Worm (Caenorhabditis elegans) whole organism, mixed stage, embryonic: ENCODE data around the gene kynu-1.

Experiments
- M03D4.4 ChIP-seq: sonication (generic microtip); optimal IDR thresholded peaks from 2 replicates; lab custom pipeline; 2017; ENCODE audit warnings: mild to moderate bottlenecking, missing genetic modification characterization, missing compliant biosample characterization
- bed-3 ChIP-seq: fragments of 200-800 bp; sonication (Bioruptor generic); optimal IDR thresholded peaks from 3 replicates; lab custom pipeline; 2018; ENCODE audit warnings: mild to moderate bottlenecking, missing genetic modification characterization, moderate library complexity, missing compliant biosample characterization
- blmp-1 ChIP-seq: fragments of 150-350 bp; optimal IDR thresholded peaks from 2 replicates; lab custom pipeline; 2014; ENCODE audit warnings: missing biosample characterization, missing genetic modification characterization
- ceh-39 ChIP-seq: fragments of 150-350 bp; optimal IDR thresholded peaks from 2 replicates; lab custom pipeline; 2014; ENCODE audit warnings: missing biosample characterization, missing genetic modification characterization
- ceh-43 ChIP-seq: fragments of 200-800 bp; sonication (Bioruptor generic); optimal IDR thresholded peaks from 2 replicates; lab custom pipeline; 2018; ENCODE audit warnings: mild to moderate bottlenecking, missing genetic modification characterization, moderate library complexity, missing compliant biosample characterization
- ceh-83 ChIP-seq: fragments of 200-800 bp; sonication (Bioruptor generic); optimal IDR thresholded peaks from 2 replicates; lab custom pipeline; 2018; ENCODE audit warnings: mild to moderate bottlenecking, missing genetic modification characterization, missing compliant biosample characterization
- ces-1 ChIP-seq: fragments of 150-350 bp; optimal IDR thresholded peaks from 2 replicates; lab custom pipeline; 2014; ENCODE audit warnings: missing biosample characterization, missing genetic modification reagents, missing genetic modification characterization
- cnd-1 ChIP-seq: fragments of 200-800 bp; sonication (Bioruptor generic); optimal IDR thresholded peaks from 2 replicates; lab custom pipeline; 2018; ENCODE audit warnings: mild to moderate bottlenecking, missing genetic modification characterization, missing compliant biosample characterization
- drap-1 ChIP-seq: fragments of 200-800 bp; sonication (Bioruptor generic); optimal IDR thresholded peaks from 3 replicates; lab custom pipeline; 2018; ENCODE audit warnings: mild to moderate bottlenecking, missing genetic modification characterization, missing compliant biosample characterization
- elt-1 ChIP-seq: sonication (generic microtip); optimal IDR thresholded peaks from 2 replicates; lab custom pipeline; 2017; ENCODE audit warnings: missing genetic modification characterization, mild to moderate bottlenecking, missing compliant biosample characterization, antibody characterized with exemption, moderate library complexity, borderline replicate concordance; ENCODE audit not compliant: insufficient read depth
- elt-3 ChIP-seq: fragments of 150-350 bp; optimal IDR thresholded peaks from 2 replicates; lab custom pipeline; 2014; ENCODE audit warnings: missing biosample characterization, missing genetic modification characterization
- flh-1 ChIP-seq: fragments of 200-800 bp; sonication (Bioruptor generic); optimal IDR thresholded peaks from 2 replicates; lab custom pipeline; 2018; ENCODE audit warnings: mild to moderate bottlenecking, missing genetic modification characterization, moderate library complexity, missing compliant biosample characterization
- ham-2 ChIP-seq: fragments of 200-800 bp; sonication (Bioruptor generic); optimal IDR thresholded peaks from 2 replicates; lab custom pipeline; 2018; ENCODE audit warnings: mild to moderate bottlenecking, missing genetic modification characterization, missing compliant biosample characterization
- hlh-1 ChIP-seq: fragments of 150-350 bp; optimal IDR thresholded peaks from 2 replicates; lab custom pipeline; 2014; ENCODE audit warnings: missing biosample characterization, missing genetic modification reagents, missing genetic modification characterization
- lin-13 ChIP-seq: fragments of 150-350 bp; optimal IDR thresholded peaks from 2 replicates; lab custom pipeline; 2014; ENCODE audit warnings: missing biosample characterization, missing genetic modification characterization
- lin-32 ChIP-seq: fragments of 200-800 bp; sonication (Bioruptor generic); optimal IDR thresholded peaks from 2 replicates; lab custom pipeline; 2018; ENCODE audit warnings: mild to moderate bottlenecking, missing genetic modification characterization, missing compliant biosample characterization
- lsy-2 ChIP-seq: fragments of 150-350 bp; optimal IDR thresholded peaks from 2 replicates; lab custom pipeline; 2014; ENCODE audit warnings: missing biosample characterization, missing genetic modification characterization
- mab-5 ChIP-seq: fragments of 150-350 bp; optimal IDR thresholded peaks from 2 replicates; lab custom pipeline; 2014; ENCODE audit warnings: missing biosample characterization, missing genetic modification characterization
- mep-1 ChIP-seq: fragments of 150-350 bp; optimal IDR thresholded peaks from 2 replicates; lab custom pipeline; 2017; ENCODE audit warnings: missing biosample characterization, missing genetic modification reagents, missing genetic modification characterization, inconsistent platforms
- mls-2 ChIP-seq: sonication (generic microtip); optimal IDR thresholded peaks from 2 replicates; lab custom pipeline; 2016; ENCODE audit warnings: mild to moderate bottlenecking, missing genetic modification characterization, moderate library complexity, missing compliant biosample characterization
- nhr-12 ChIP-seq: fragments of 150-350 bp; optimal IDR thresholded peaks from 2 replicates; lab custom pipeline; 2014; ENCODE audit warnings: missing biosample characterization, missing genetic modification characterization
- nhr-2 ChIP-seq: fragments of 150-350 bp; optimal IDR thresholded peaks from 2 replicates; lab custom pipeline; 2014; ENCODE audit warnings: missing biosample characterization, missing genetic modification characterization
- nhr-28 ChIP-seq: fragments of 150-350 bp; optimal IDR thresholded peaks from 2 replicates; lab custom pipeline; 2014; ENCODE audit warnings: missing biosample characterization, missing genetic modification characterization
- nhr-76 ChIP-seq: sonication (generic microtip); optimal IDR thresholded peaks from 2 replicates; lab custom pipeline; 2017; ENCODE audit warnings: missing biosample characterization, missing genetic modification characterization
- pha-4 ChIP-seq: fragments of 150-350 bp; optimal IDR thresholded peaks from 2 replicates; lab custom pipeline; 2018; ENCODE audit warnings: missing biosample characterization, missing genetic modification reagents, missing genetic modification characterization
- sem-2 ChIP-seq: fragments of 200-800 bp; sonication (Bioruptor generic); optimal IDR thresholded peaks from 2 replicates; lab custom pipeline; 2018; ENCODE audit warnings: mild to moderate bottlenecking, missing genetic modification characterization, missing compliant biosample characterization
- sptf-1 ChIP-seq: sonication (generic microtip); optimal IDR thresholded peaks from 2 replicates; lab custom pipeline; 2017; ENCODE audit warnings: mild to moderate bottlenecking, missing genetic modification characterization, moderate library complexity, missing compliant biosample characterization
- tbx-8 ChIP-seq: fragments of 200-800 bp; sonication (Bioruptor generic); optimal IDR thresholded peaks from 2 replicates; lab custom pipeline; 2018; ENCODE audit warnings: mild to moderate bottlenecking, missing genetic modification characterization, moderate library complexity, missing compliant biosample characterization
- unc-120 ChIP-seq: sonication (generic microtip); optimal IDR thresholded peaks from 2 replicates; lab custom pipeline; 2017; ENCODE audit warnings: missing genetic modification characterization, missing compliant biosample characterization; ENCODE audit not compliant: poor library complexity, severe bottlenecking
- unc-39 ChIP-seq: fragments of 150-350 bp; optimal IDR thresholded peaks from 2 replicates; lab custom pipeline; 2014; ENCODE audit warnings: missing biosample characterization, missing genetic modification characterization
- unc-62 ChIP-seq: fragments of 150-350 bp; optimal IDR thresholded peaks from 2 replicates; lab custom pipeline; 2014; ENCODE audit warnings: missing biosample characterization, missing genetic modification reagents, missing genetic modification characterization
- zip-8 ChIP-seq: fragments of 150-350 bp; optimal IDR thresholded peaks from 2 replicates; lab custom pipeline; 2014; ENCODE audit warnings: missing biosample characterization, missing genetic modification characterization
- ztf-11 ChIP-seq: fragments of 150-350 bp; optimal IDR thresholded peaks from 2 replicates; lab custom pipeline; 2014; ENCODE audit warnings: missing biosample characterization, missing genetic modification characterization

The kynu-1 gene

ce11 chrX:6081793-6082192 is 27.3 kb downstream of the kynu-1 start:
- TF ChIP-seq ceh-43 (no peak), flh-1 (no peak), unc-120 (no peak)

DNA sequence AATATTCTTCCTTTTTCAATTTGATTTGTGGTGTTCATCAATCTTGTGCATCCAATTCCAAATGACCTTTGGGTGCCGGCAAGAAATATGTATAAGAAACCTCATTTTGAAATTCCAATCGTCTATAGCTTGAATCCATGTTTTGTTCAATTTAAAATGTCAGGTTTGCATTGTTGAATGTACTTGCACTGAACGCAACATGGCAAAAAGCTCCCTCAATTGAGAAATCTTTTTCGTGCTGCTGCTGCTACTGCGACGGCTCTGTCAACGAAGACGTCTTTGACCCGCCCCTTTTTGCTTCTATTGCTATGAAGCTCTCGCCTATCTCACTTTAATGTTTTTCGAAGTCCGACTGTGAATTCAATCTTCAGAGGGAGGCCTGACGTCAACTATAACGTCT is 33.9 kb downstream of the kynu-1 start, which contains the start of gene lgc-58:
lgc-58 (plus strand) TSS at position 301 of the 400 bp plus-strand sequence.
- TF ChIP-seq mep-1 (tag; lab: Kevin White, UChicago) (no peak), lsy-2 (no peak), sem-2 (GFP tag; lab: Kevin White, UChicago) (no peak), unc-62 (no peak), sptf-1 (tag; lab: Kevin White, UChicago) (no peak), ztf-11 (tag; lab: Kevin White, UChicago) (no peak), mls-2 (tag; lab: Kevin White, UChicago) (no peak), cnd-1 (no peak), ceh-43 (no peak), M03D4.4 (tag; lab: Kevin White, UChicago) (no peak), hlh-1 (no peak), nhr-2 (tag; lab: Kevin White, UChicago) (no peak), ceh-83 (GFP tag; lab: Kevin White, UChicago) (no peak), elt-3 (tag; lab: Kevin White, UChicago) (no peak), pha-4 (no peak), lin-32 (GFP tag; lab: Kevin White, UChicago) (no peak)

ce11 chrX:6066618-6067017 is 42.5 kb downstream of the kynu-1 start:
- peak; percentile 79 for TF ChIP-seq elt-1 (tag; lab: Kevin White, UChicago)
- TF ChIP-seq lsy-2: no peak
- no peak for TF ChIP-seq nhr-76 (tag; lab: Kevin White, UChicago)
- no peak for TF ChIP-seq mab-5
- peak; percentile 82 for TF ChIP-seq ham-2 (GFP tag; lab: Kevin White, UChicago)

- TF ChIP-seq hlh-1 (no peak), lin-32 (GFP tag; lab: Kevin White, UChicago) (no peak), M03D4.4 (tag; lab: Kevin White, UChicago) (no peak), mep-1 (tag; lab: Kevin White, UChicago) (no peak), elt-3 (tag; lab: Kevin White, UChicago) (no peak), ceh-43 (no peak), nhr-12 (tag; lab: Kevin White, UChicago) (no peak), mab-5 (no peak), unc-120 (no peak), tbx-8 (GFP tag; lab: Kevin White, UChicago) (no peak), sem-2 (GFP tag; lab: Kevin White, UChicago) (no peak), lin-13 (tag; lab: Kevin White, UChicago) (no peak), ces-1 (GFP tag; lab: Kevin White, UChicago) (no peak), nhr-28 (no peak), elt-1 (tag; lab: Kevin White, UChicago) (no peak), ztf-11 (tag; lab: Kevin White, UChicago) (no peak), pha-4 (no peak), nhr-76 (tag; lab: Kevin White, UChicago) (no peak), blmp-1 (no peak), cnd-1 (no peak)
These were observed 43.1 kb downstream of the kynu-1 start, which contains the start of gene ptr-4 for ce11 chrX:6065936-6066452. Gene ptr-4, minus strand, starts transcription at chrX:6065986.

- TF ChIP-seq zip-8 (tag; lab: Kevin White, UChicago) (no peak), flh-1 (no peak), sptf-1 (tag; lab: Kevin White, UChicago) (no peak), mab-5 (no peak), lsy-2 (no peak), unc-62 (no peak), pha-4 (no peak), drap-1 (GFP tag; lab: Kevin White, UChicago) (no peak), ceh-39 (tag; lab: Kevin White, UChicago) (no peak), unc-39 (tag; lab: Kevin White, UChicago) (no peak), bed-3 (GFP tag; lab: Kevin White, UChicago) (no peak), lin-13 (tag; lab: Kevin White, UChicago) (no peak)
These were observed 44.8 kb downstream of the kynu-1 start for ce11 chrX:6064385-6064784.
